Worm (Caenorhabditis elegans): ENCODE results near the gene fbxb-114.

- TF ChIP-seq unc-62 (GFP tag; optimal IDR thresholded peaks at IDR 0.05) (no peak), snpc-1.3 (tag; optimal IDR thresholded peaks at IDR 0.05; ENCODE audit: insufficient read depth) (no peak), cebp-1 (GFP tag; IDR thresholded peaks at IDR 0.05) (no peak), cebp-1 (tag; optimal IDR thresholded peaks at IDR 0.05) (no peak), sdz-38 (tag; optimal IDR thresholded peaks at IDR 0.05) (no peak), B0019.2 (GFP tag; conservative IDR thresholded peaks at IDR 0.05) (no peak), madf-8 (GFP tag; conservative IDR thresholded peaks at IDR 0.05) (no peak), F33H1.4 (GFP tag; IDR thresholded peaks at IDR 0.05) (no peak), lin-40 (tag; optimal IDR thresholded peaks at IDR 0.05) (no peak)
Observed at ce11 chrX:16891683-16892082, 29.9 kb upstream of the fbxb-114 start, which contains the start of gene F39F10.3.

Measured in whole organism, young adult.